Fruit fly (Drosophila melanogaster) whole organism, embryonic: ENCODE results near the gene CG14695.

Source experiments
- Asciz ChIP-seq: fragments of 200-800 bp; sonication (Bioruptor generic); optimal IDR thresholded peaks from 2 replicates; lab custom pipeline; 2017; ENCODE audit warnings: missing biosample characterization, mild to moderate bottlenecking, missing genetic modification characterization, missing genetic modification reagents
- Awh ChIP-seq: fragments of 200-800 bp; sonication (Bioruptor generic); IDR thresholded peaks from 2 replicates; pipeline ENCODE4, ENCODE4 v1.3.6; 2022; ENCODE audit warnings: missing biosample characterization, missing genetic modification characterization
- B-H2 ChIP-seq: fragments of 200-800 bp; sonication (Bioruptor generic); optimal IDR thresholded peaks from 2 replicates; lab custom pipeline; 2018; ENCODE audit warnings: missing biosample characterization, mild to moderate bottlenecking, missing genetic modification characterization
- CG10462 ChIP-seq: fragments of 200-800 bp; sonication (Bioruptor generic); optimal IDR thresholded peaks from 2 replicates; lab custom pipeline; 2016; ENCODE audit warnings: missing biosample characterization, missing genetic modification characterization
- CG10543 ChIP-seq: fragments of 200-800 bp; sonication (Bioruptor generic); optimal IDR thresholded peaks from 3 replicates; lab custom pipeline; 2017; ENCODE audit warnings: missing biosample characterization, mild to moderate bottlenecking, missing genetic modification characterization, moderate library complexity
- CG10959 ChIP-seq: fragments of 200-800 bp; sonication (Bioruptor generic); IDR thresholded peaks from 2 replicates; pipeline ENCODE4 v1.3.6; 2022; ENCODE audit warnings: missing biosample characterization, missing genetic modification characterization
- CG11093 ChIP-seq: fragments of 200-800 bp; sonication (Bioruptor generic); IDR thresholded peaks from 3 replicates; pipeline ENCODE4 v1.3.6; 2022; ENCODE audit warnings: missing biosample characterization, missing genetic modification characterization
- CG11247 ChIP-seq: fragments of 200-800 bp; sonication (Bioruptor generic); IDR thresholded peaks from 2 replicates; pipeline ENCODE4 v1.3.6; 2022; ENCODE audit warnings: missing biosample characterization, missing genetic modification characterization
- CG11456 ChIP-seq: fragments of 200-800 bp; sonication (Bioruptor generic); IDR thresholded peaks from 3 replicates; pipeline ENCODE4 v1.3.6; 2022; ENCODE audit warnings: missing biosample characterization, missing genetic modification characterization
- CG12219 ChIP-seq: fragments of 200-800 bp; sonication (Bioruptor generic); optimal IDR thresholded peaks from 3 replicates; lab custom pipeline; 2018; ENCODE audit warnings: missing biosample characterization, mild to moderate bottlenecking, missing genetic modification characterization
- CG12744 ChIP-seq: fragments of 200-800 bp; sonication (Bioruptor generic); optimal IDR thresholded peaks from 2 replicates; lab custom pipeline; 2016; ENCODE audit warnings: missing biosample characterization, missing genetic modification characterization
- CG14441 ChIP-seq: fragments of 200-800 bp; sonication (Bioruptor generic); IDR thresholded peaks from 2 replicates; pipeline ENCODE4 v1.3.6; 2022; ENCODE audit warnings: missing biosample characterization, missing genetic modification characterization
- CG18011 ChIP-seq: fragments of 200-800 bp; sonication (Bioruptor generic); optimal IDR thresholded peaks from 2 replicates; lab custom pipeline; 2017; ENCODE audit warnings: missing biosample characterization, missing genetic modification characterization, mild to moderate bottlenecking, moderate library complexity, missing genotype
- CG2120 ChIP-seq: fragments of 200-800 bp; sonication (Bioruptor generic); optimal IDR thresholded peaks from 3 replicates; lab custom pipeline; 2016; ENCODE audit warnings: missing biosample characterization, missing genetic modification characterization
- CG3281 ChIP-seq: fragments of 200-800 bp; sonication (Bioruptor generic); optimal IDR thresholded peaks from 3 replicates; lab custom pipeline; 2017; ENCODE audit warnings: missing biosample characterization, mild to moderate bottlenecking, missing genetic modification characterization
- CG34422 ChIP-seq: fragments of 200-800 bp; sonication (Bioruptor generic); IDR thresholded peaks from 3 replicates; pipeline ENCODE4 v1.3.6; 2022; ENCODE audit warnings: missing biosample characterization, missing genetic modification characterization
- CG6683 ChIP-seq: fragments of 200-800 bp; sonication (Bioruptor generic); optimal IDR thresholded peaks from 2 replicates; lab custom pipeline; 2017; ENCODE audit warnings: missing biosample characterization, mild to moderate bottlenecking, missing genetic modification characterization, missing genetic modification reagents
- CG6791 ChIP-seq: fragments of 200-800 bp; sonication (Bioruptor generic); IDR thresholded peaks from 3 replicates; pipeline ENCODE4 v1.3.6; 2022; ENCODE audit warnings: missing biosample characterization, missing genetic modification characterization; ENCODE audit not compliant: partially characterized antibody
- CG7839 ChIP-seq: fragments of 200-800 bp; sonication (Bioruptor generic); optimal IDR thresholded peaks from 3 replicates; lab custom pipeline; 2018; ENCODE audit warnings: missing biosample characterization, mild to moderate bottlenecking, missing genetic modification characterization, moderate library complexity
- CG9727 ChIP-seq: fragments of 200-800 bp; sonication (Bioruptor generic); optimal IDR thresholded peaks from 3 replicates; lab custom pipeline; 2017; ENCODE audit warnings: missing biosample characterization, mild to moderate bottlenecking, missing genetic modification characterization
- CG9797 ChIP-seq: fragments of 200-800 bp; sonication (Bioruptor generic); optimal IDR thresholded peaks from 3 replicates; lab custom pipeline; 2018; ENCODE audit warnings: missing biosample characterization, mild to moderate bottlenecking, missing genetic modification characterization
- D19A ChIP-seq: fragments of 200-800 bp; optimal IDR thresholded peaks from 3 replicates; lab custom pipeline; 2019; ENCODE audit warnings: missing biosample characterization, mild to moderate bottlenecking, missing genetic modification characterization, moderate library complexity
- Dbx ChIP-seq: fragments of 200-800 bp; sonication (Bioruptor generic); IDR thresholded peaks from 3 replicates; pipeline ENCODE4 v1.3.6; 2022; ENCODE audit warnings: missing biosample characterization, missing genetic modification characterization
- Dek ChIP-seq: fragments of 200-800 bp; sonication (Bioruptor generic); optimal IDR thresholded peaks from 3 replicates; lab custom pipeline; 2019; ENCODE audit warnings: missing biosample characterization, mild to moderate bottlenecking, missing genetic modification characterization, moderate library complexity
- Dp ChIP-seq: fragments of 200-800 bp; sonication (Bioruptor generic); optimal IDR thresholded peaks from 2 replicates; lab custom pipeline; 2018; ENCODE audit warnings: missing biosample characterization, mild to moderate bottlenecking, missing genetic modification characterization, moderate library complexity
- E2f1 ChIP-seq: fragments of 200-800 bp; sonication (Bioruptor generic); IDR thresholded peaks from 2 replicates; pipeline ENCODE4 v1.3.6; 2022; ENCODE audit warnings: missing biosample characterization, missing genetic modification characterization
- HLH3B ChIP-seq: fragments of 200-800 bp; sonication (Bioruptor generic); IDR thresholded peaks from 2 replicates; pipeline ENCODE4 v1.3.6; 2022; ENCODE audit warnings: missing biosample characterization, missing genetic modification characterization
- Hmx ChIP-seq: fragments of 200-800 bp; sonication (Bioruptor generic); optimal IDR thresholded peaks from 2 replicates; lab custom pipeline; 2016; ENCODE audit warnings: missing biosample characterization, missing genetic modification characterization
- Kr ChIP-seq: fragments of 200-800 bp; sonication (Bioruptor generic); optimal IDR thresholded peaks from 2 replicates; lab custom pipeline; 2017; ENCODE audit warnings: missing biosample characterization, mild to moderate bottlenecking, missing genetic modification characterization
- Myb ChIP-seq: fragments of 200-800 bp; sonication (Bioruptor generic); optimal IDR thresholded peaks from 2 replicates; lab custom pipeline; 2016; ENCODE audit warnings: missing biosample characterization, missing genetic modification characterization
- NC2β ChIP-seq: fragments of 200-800 bp; sonication (Bioruptor generic); optimal IDR thresholded peaks from 2 replicates; lab custom pipeline; 2016; ENCODE audit warnings: missing biosample characterization, missing genetic modification characterization
- Rfx ChIP-seq: fragments of 200-800 bp; sonication (Bioruptor generic); IDR thresholded peaks from 2 replicates; pipeline ENCODE4 v1.3.6; 2022; ENCODE audit warnings: missing biosample characterization, missing genetic modification characterization
- ap ChIP-seq: fragments of 200-800 bp; sonication (Bioruptor generic); IDR thresholded peaks from 2 replicates; pipeline ENCODE4 v1.3.6; 2022; ENCODE audit warnings: missing biosample characterization, missing genetic modification characterization
- az2 ChIP-seq: fragments of 200-800 bp; sonication (Bioruptor generic); optimal IDR thresholded peaks from 3 replicates; lab custom pipeline; 2016; ENCODE audit warnings: missing biosample characterization, missing genetic modification characterization
- br ChIP-seq: fragments of >200 bp; optimal IDR thresholded peaks from 2 replicates; lab custom pipeline; 2017
- bsh ChIP-seq, 2 experiments: fragments of 200-800 bp; sonication (Bioruptor generic); optimal IDR thresholded peaks; 2 replicates each; lab custom pipeline; 2017 to 2018; ENCODE audit warnings: mild to moderate bottlenecking in 2 of 2, missing biosample characterization in 2 of 2, missing genetic modification characterization in 2 of 2, moderate library complexity in 1 of 2
- exex ChIP-seq: fragments of 200-800 bp; sonication (Bioruptor generic); optimal IDR thresholded peaks from 4 replicates; lab custom pipeline; 2018; ENCODE audit warnings: missing biosample characterization, mild to moderate bottlenecking, missing genetic modification characterization, moderate library complexity
- gcm ChIP-seq: fragments of 200-800 bp; sonication (Bioruptor generic); optimal IDR thresholded peaks from 2 replicates; lab custom pipeline; 2019; ENCODE audit warnings: missing biosample characterization, mild to moderate bottlenecking, missing genetic modification characterization, moderate library complexity
- h ChIP-seq: fragments of >200 bp; optimal IDR thresholded peaks from 2 replicates; lab custom pipeline; 2017
- hth ChIP-seq: fragments of >200 bp; optimal IDR thresholded peaks from 2 replicates; lab custom pipeline; 2017; ENCODE audit warnings: inconsistent platforms
- ken ChIP-seq: fragments of 200-800 bp; sonication (Bioruptor generic); IDR thresholded peaks from 3 replicates; pipeline ENCODE4 v1.3.6; 2022; ENCODE audit warnings: missing biosample characterization, missing genetic modification characterization
- lilli ChIP-seq: fragments of 200-800 bp; sonication (Bioruptor generic); optimal IDR thresholded peaks from 3 replicates; lab custom pipeline; 2016; ENCODE audit warnings: missing biosample characterization, missing genetic modification characterization
- luna ChIP-seq: fragments of 200-800 bp; sonication (Bioruptor generic); optimal IDR thresholded peaks from 2 replicates; lab custom pipeline; 2016; ENCODE audit warnings: missing biosample characterization, missing genetic modification characterization
- otp ChIP-seq: fragments of 200-800 bp; sonication (Bioruptor generic); IDR thresholded peaks from 3 replicates; pipeline ENCODE4, ENCODE4 v1.3.6; 2022; ENCODE audit warnings: missing biosample characterization, missing genetic modification characterization
- pb ChIP-seq: fragments of 200-800 bp; sonication (Bioruptor generic); optimal IDR thresholded peaks from 3 replicates; lab custom pipeline; 2016; ENCODE audit warnings: missing biosample characterization, missing genetic modification characterization
- phol ChIP-seq: fragments of 200-800 bp; sonication (Bioruptor generic); optimal IDR thresholded peaks from 3 replicates; lab custom pipeline; 2018; ENCODE audit warnings: missing biosample characterization, mild to moderate bottlenecking, missing genetic modification characterization, moderate library complexity
- repo ChIP-seq: fragments of 200-800 bp; sonication (Bioruptor generic); optimal IDR thresholded peaks from 2 replicates; lab custom pipeline; 2016; ENCODE audit warnings: missing biosample characterization, missing genetic modification characterization
- scrt ChIP-seq: fragments of 200-800 bp; sonication (Bioruptor generic); optimal IDR thresholded peaks from 2 replicates; lab custom pipeline; 2018; ENCODE audit warnings: missing biosample characterization, mild to moderate bottlenecking, missing genetic modification characterization, moderate library complexity
- slp2 ChIP-seq: fragments of 200-800 bp; sonication (Bioruptor generic); optimal IDR thresholded peaks from 2 replicates; lab custom pipeline; 2016; ENCODE audit warnings: missing biosample characterization, missing genetic modification characterization
- ttk ChIP-seq: fragments of 200-800 bp; sonication (Bioruptor generic); IDR thresholded peaks from 2 replicates; pipeline ENCODE4 v2.1.2; 2022; ENCODE audit warnings: missing biosample characterization, missing genetic modification characterization

Gene CG14695

DNA sequence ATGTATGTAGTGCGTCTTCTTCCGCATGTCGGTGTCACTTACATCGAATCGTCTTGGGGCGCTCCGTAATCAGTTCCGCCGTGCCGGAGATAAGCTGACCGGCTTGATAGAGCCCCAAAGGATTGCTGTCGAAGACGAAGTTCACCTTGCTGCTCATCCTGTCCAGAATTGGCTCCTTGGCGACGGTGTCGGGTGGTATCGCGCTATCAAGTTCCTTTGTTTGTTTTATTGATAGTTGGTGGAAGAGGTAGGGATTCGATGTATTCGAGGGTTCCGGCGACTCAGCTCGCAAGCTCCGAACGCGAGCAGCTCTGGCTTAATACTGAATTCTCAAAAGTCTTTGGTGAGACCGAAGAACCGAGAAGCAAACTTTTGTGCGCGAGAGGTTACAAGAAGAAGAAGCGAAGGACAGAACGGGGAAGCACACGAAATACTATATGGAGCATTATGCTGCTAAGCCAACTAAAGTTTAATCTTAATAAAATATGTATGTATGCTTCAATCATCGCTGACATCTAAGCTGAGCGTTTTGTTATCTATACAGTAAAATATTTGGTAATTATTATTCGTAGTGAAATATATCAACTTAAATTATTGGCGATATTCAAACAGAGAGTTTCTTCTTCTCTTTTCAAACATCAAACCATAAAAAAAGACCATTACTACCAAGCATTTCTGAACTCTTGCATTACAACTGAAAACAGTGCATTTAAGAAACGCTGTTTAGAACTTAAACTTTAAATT lies 5.7 kb upstream of the CG14695 start, which contains the start of gene CG14696 (continued):
- TF ChIP-seq az2 (GFP tag; lab: Kevin White, UChicago) (no peak), ttk (GFP tag; lab: Robert Waterston, UW) (no peak), D19A (tag; lab: Kevin White, UChicago) (no peak), CG10543 (GFP tag; lab: Kevin White, UChicago) (peak; percentile 34), CG9797 (no peak), br (no peak), Rfx (GFP tag; lab: Robert Waterston, UW) (no peak), E2f1 (GFP tag; lab: Robert Waterston, UW) (0 out of 2 replicates have a peak, but pooled peaks have one; percentile 15), ken (GFP tag; lab: Robert Waterston, UW) (0 out of 3 replicates have a peak, but pooled peaks have one; percentile 36), CG12744 (GFP tag; lab: Kevin White, UChicago) (no peak), luna (GFP tag; lab: Kevin White, UChicago) (no peak), CG14441 (GFP tag; lab: Robert Waterston, UW) (no peak), Dbx (peak; percentile 44; the same call in 1 of the 3 replicates), otp (GFP tag; lab: Robert Waterston, UW) (no peak), CG3281 (GFP tag; lab: Kevin White, UChicago) (no peak), CG18011 (GFP tag; lab: Kevin White, UChicago) (no peak), Dek (tag; lab: Kevin White, UChicago) (no peak), HLH3B (GFP tag; lab: Robert Waterston, UW) (no peak), CG11247 (no peak), Awh (0 out of 2 replicates have a peak, but pooled peaks have one; percentile 9)
- TF ChIP-seq, all 482 proteins: peak for 22

DNA sequence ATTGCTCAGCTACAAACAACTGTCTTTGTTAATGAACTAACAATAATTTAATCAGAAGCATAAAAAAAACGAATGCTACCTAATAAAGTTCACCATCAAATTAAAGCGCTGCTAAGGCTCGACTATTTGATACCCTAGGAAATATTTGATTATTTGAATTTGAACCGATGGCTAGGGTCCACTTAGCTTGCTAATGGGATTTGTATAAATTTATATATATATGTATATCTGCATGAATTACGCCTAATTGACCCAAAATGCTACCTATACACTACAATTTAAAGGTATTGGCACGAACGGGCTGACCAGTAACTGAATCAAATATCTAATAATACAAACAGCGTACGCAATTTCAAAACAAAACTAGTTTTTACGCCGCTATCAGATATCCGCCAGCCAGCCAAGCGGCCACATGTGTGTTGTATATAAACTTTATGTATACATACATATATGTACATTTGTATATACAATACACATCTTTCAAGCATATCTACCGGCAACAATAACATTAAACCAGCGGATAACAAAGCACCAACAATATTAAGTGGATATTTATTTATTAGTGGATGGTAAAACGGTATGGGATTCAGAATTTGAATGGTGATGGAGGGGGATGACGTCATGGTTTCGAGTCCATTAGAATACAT lies 5.0 kb upstream of the CG14695 start:
- TF ChIP-seq repo (GFP tag; lab: Kevin White, UChicago) (no peak), exex (tag; lab: Kevin White, UChicago) (peak; percentile 67), NC2β (GFP tag; lab: Kevin White, UChicago) (no peak), hth (lab: Kevin White, UChicago) (no peak), CG12219 (GFP tag; lab: Kevin White, UChicago) (peak; percentile 51), CG11456 (GFP tag; lab: Robert Waterston, UW) (peak; percentile 88), phol (peak; percentile 69), B-H2 (GFP tag; lab: Kevin White, UChicago) (no peak), ap (GFP tag; lab: Robert Waterston, UW) (peak; percentile 54), pb (GFP tag; lab: Kevin White, UChicago) (no peak), Asciz (GFP tag; lab: Kevin White, UChicago) (peak; percentile 82), CG11093 (peak; percentile 59; the same call in 1 of the 3 replicates), scrt (GFP tag; lab: Kevin White, UChicago) (peak; percentile 53), CG6791 (GFP tag; lab: Robert Waterston, UW) (no peak), Dp (no peak), CG10959 (no peak), Myb (GFP tag; lab: Kevin White, UChicago) (no peak), gcm (peak; percentile 31), slp2 (GFP tag; lab: Kevin White, UChicago) (no peak), h (no peak), CG9727 (peak; percentile 77), CG7839 (peak; percentile 88), bsh (GFP tag; optimal IDR thresholded peaks at IDR 0.05; lab: Kevin White, UChicago) (peak in 1 of 2 experiments; percentile 29), CG10462 (no peak), Hmx (GFP tag; lab: Kevin White, UChicago) (no peak), CG2120 (peak; percentile 75), Kr (GFP tag; lab: Kevin White, UChicago) (no peak), lilli (GFP tag; lab: Kevin White, UChicago) (peak; percentile 53), CG6683 (GFP tag; lab: Kevin White, UChicago) (peak; percentile 44), CG34422 (peak; percentile 89)
